Fruit fly (Drosophila melanogaster) whole organism, prepupa: ENCODE measurements around the gene CG42816.

ENCODE experiments used
- CG10631 ChIP-seq: fragments of 200-800 bp; sonication (Bioruptor generic); optimal IDR thresholded peaks from 2 replicates; lab custom pipeline; 2016; ENCODE audit warnings: missing biosample characterization, missing genetic modification characterization
- CG10669 ChIP-seq: fragments of 200-800 bp; sonication (Bioruptor generic); optimal IDR thresholded peaks from 3 replicates; lab custom pipeline; 2018; ENCODE audit warnings: missing biosample characterization, mild to moderate bottlenecking, missing genetic modification characterization, moderate library complexity
- CG11294 ChIP-seq: fragments of 200-800 bp; sonication (Bioruptor generic); IDR thresholded peaks from 2 replicates; pipeline ENCODE4 v1.3.6; 2022; ENCODE audit warnings: missing biosample characterization, missing genetic modification characterization
- CG11762 ChIP-seq: fragments of 200-800 bp; sonication (Bioruptor generic); optimal IDR thresholded peaks from 3 replicates; lab custom pipeline; 2016; ENCODE audit warnings: missing biosample characterization, missing genetic modification characterization; ENCODE audit not compliant: insufficient read depth
- CG11902 ChIP-seq: fragments of 200-800 bp; sonication (Bioruptor generic); optimal IDR thresholded peaks from 3 replicates; lab custom pipeline; 2016; ENCODE audit warnings: missing biosample characterization, missing genetic modification characterization
- CG1621 ChIP-seq: fragments of 200-800 bp; sonication (Bioruptor generic); optimal IDR thresholded peaks from 3 replicates; lab custom pipeline; 2018; ENCODE audit warnings: missing biosample characterization, mild to moderate bottlenecking, missing genetic modification characterization
- CG31627 ChIP-seq: fragments of 200-800 bp; sonication (Bioruptor generic); optimal IDR thresholded peaks from 3 replicates; lab custom pipeline; 2016; ENCODE audit warnings: missing biosample characterization, missing genetic modification characterization
- CG32006 ChIP-seq: fragments of 200-800 bp; sonication (Bioruptor generic); optimal IDR thresholded peaks from 3 replicates; lab custom pipeline; 2017; ENCODE audit warnings: missing biosample characterization, mild to moderate bottlenecking, missing genetic modification characterization
- CG34406 ChIP-seq: fragments of 200-800 bp; sonication (Bioruptor generic); optimal IDR thresholded peaks from 3 replicates; lab custom pipeline; 2016; ENCODE audit warnings: missing biosample characterization, missing genetic modification characterization
- CG3919 ChIP-seq: fragments of 200-800 bp; sonication (Bioruptor generic); optimal IDR thresholded peaks from 3 replicates; lab custom pipeline; 2016; ENCODE audit warnings: missing biosample characterization, missing genetic modification characterization
- CG6163 ChIP-seq: fragments of 200-800 bp; sonication (Bioruptor generic); IDR thresholded peaks from 3 replicates; pipeline ENCODE4 v1.3.6; 2022; ENCODE audit warnings: missing biosample characterization, missing genetic modification characterization
- CG6276 ChIP-seq: fragments of 200-800 bp; sonication (Bioruptor generic); optimal IDR thresholded peaks from 2 replicates; lab custom pipeline; 2017; ENCODE audit warnings: missing biosample characterization, mild to moderate bottlenecking, missing genetic modification characterization
- CG6808 ChIP-seq: fragments of 200-800 bp; sonication (Bioruptor generic); optimal IDR thresholded peaks from 3 replicates; lab custom pipeline; 2017; ENCODE audit warnings: missing biosample characterization, missing genetic modification characterization, mild to moderate bottlenecking, moderate library complexity, missing genetic modification reagents
- CG6854 ChIP-seq: fragments of 200-800 bp; sonication (Bioruptor generic); optimal IDR thresholded peaks from 2 replicates; lab custom pipeline; 2017; ENCODE audit warnings: missing biosample characterization, mild to moderate bottlenecking, missing genetic modification characterization
- CG7368 ChIP-seq: fragments of 200-800 bp; sonication (Bioruptor generic); optimal IDR thresholded peaks from 3 replicates; lab custom pipeline; 2016; ENCODE audit warnings: missing biosample characterization, missing genetic modification characterization
- CG8119 ChIP-seq: fragments of 200-800 bp; sonication (Bioruptor generic); IDR thresholded peaks from 3 replicates; pipeline ENCODE4 v1.3.6; 2022; ENCODE audit warnings: missing biosample characterization, missing genetic modification characterization
- CG8319 ChIP-seq: fragments of 200-800 bp; sonication (Bioruptor generic); optimal IDR thresholded peaks from 3 replicates; lab custom pipeline; 2016; ENCODE audit warnings: missing biosample characterization, missing genetic modification characterization
- CG8632 ChIP-seq: fragments of 200-800 bp; sonication (Bioruptor generic); optimal IDR thresholded peaks from 3 replicates; lab custom pipeline; 2016; ENCODE audit warnings: missing biosample characterization, missing genetic modification characterization
- CG9139 ChIP-seq: fragments of 200-800 bp; sonication (Bioruptor generic); optimal IDR thresholded peaks from 3 replicates; lab custom pipeline; 2017; ENCODE audit warnings: missing biosample characterization, mild to moderate bottlenecking, missing genetic modification characterization
- Eip75B ChIP-seq: fragments of 200-800 bp; sonication (Bioruptor generic); optimal IDR thresholded peaks from 3 replicates; lab custom pipeline; 2016; ENCODE audit warnings: missing biosample characterization, missing genetic modification characterization
- Eip78C ChIP-seq: fragments of 200-800 bp; sonication (Bioruptor generic); peaks from one replicate; lab custom pipeline; 2016; ENCODE audit warnings: missing biosample characterization, missing genetic modification characterization
- Eip93F ChIP-seq: fragments of 200-800 bp; sonication (Bioruptor generic); optimal IDR thresholded peaks from 2 replicates; lab custom pipeline; 2016; ENCODE audit warnings: missing biosample characterization, mild to moderate bottlenecking, missing genetic modification characterization
- Ets21C ChIP-seq: fragments of 200-800 bp; sonication (Bioruptor generic); optimal IDR thresholded peaks from 3 replicates; lab custom pipeline; 2016; ENCODE audit warnings: missing biosample characterization, missing genetic modification characterization
- Ets96B ChIP-seq: fragments of 200-800 bp; optimal IDR thresholded peaks from 2 replicates; lab custom pipeline; 2019; ENCODE audit warnings: missing biosample characterization, mild to moderate bottlenecking, missing genetic modification characterization, moderate library complexity
- Gug ChIP-seq: fragments of 200-800 bp; sonication (Bioruptor generic); IDR thresholded peaks from 2 replicates; pipeline ENCODE4 v1.3.6; 2022; ENCODE audit warnings: missing biosample characterization, missing genetic modification characterization
- Hr38 ChIP-seq: sonication (Bioruptor generic); optimal IDR thresholded peaks from 2 replicates; lab custom pipeline; 2016; ENCODE audit warnings: missing biosample characterization, missing genetic modification characterization
- Hr39 ChIP-seq: fragments of 200-800 bp; sonication (Bioruptor generic); optimal IDR thresholded peaks from 2 replicates; lab custom pipeline; 2016; ENCODE audit warnings: missing biosample characterization, missing genetic modification characterization
- Hr4 ChIP-seq: fragments of 200-800 bp; sonication (Bioruptor generic); optimal IDR thresholded peaks from 3 replicates; lab custom pipeline; 2016; ENCODE audit warnings: missing biosample characterization, missing genetic modification characterization
- Lpt ChIP-seq: fragments of 200-800 bp; sonication (Bioruptor generic); optimal IDR thresholded peaks from 3 replicates; lab custom pipeline; 2016; ENCODE audit warnings: missing biosample characterization, missing genetic modification characterization
- Met ChIP-seq: fragments of 200-800 bp; sonication (Bioruptor generic); optimal IDR thresholded peaks from 3 replicates; lab custom pipeline; 2016; ENCODE audit warnings: missing biosample characterization, missing genetic modification characterization
- OdsH ChIP-seq: fragments of 200-800 bp; sonication (Bioruptor generic); optimal IDR thresholded peaks from 3 replicates; lab custom pipeline; 2016; ENCODE audit warnings: missing biosample characterization, missing genetic modification characterization
- Smox ChIP-seq: fragments of 200-800 bp; sonication (Bioruptor generic); optimal IDR thresholded peaks from 3 replicates; lab custom pipeline; 2016; ENCODE audit warnings: missing biosample characterization, missing genetic modification characterization
- Sox102F ChIP-seq: fragments of 200-800 bp; sonication (Bioruptor generic); optimal IDR thresholded peaks from 2 replicates; lab custom pipeline; 2016; ENCODE audit warnings: missing biosample characterization, mild to moderate bottlenecking, missing genetic modification characterization
- Sox14 ChIP-seq: fragments of 200-800 bp; sonication (Bioruptor generic); optimal IDR thresholded peaks from 3 replicates; lab custom pipeline; 2016; ENCODE audit warnings: missing biosample characterization, missing genetic modification characterization
- Sox15 ChIP-seq: fragments of 200-800 bp; sonication (Bioruptor generic); optimal IDR thresholded peaks from 3 replicates; lab custom pipeline; 2016; ENCODE audit warnings: missing biosample characterization, missing genetic modification characterization
- achi ChIP-seq: fragments of 200-800 bp; sonication (Bioruptor generic); optimal IDR thresholded peaks from 3 replicates; lab custom pipeline; 2016; ENCODE audit warnings: missing biosample characterization, missing genetic modification characterization
- dsx ChIP-seq: fragments of 200-800 bp; optimal IDR thresholded peaks from 3 replicates; lab custom pipeline; 2019; ENCODE audit warnings: missing biosample characterization, mild to moderate bottlenecking, missing genetic modification characterization, moderate library complexity; ENCODE audit not compliant: poor library complexity, severe bottlenecking
- eg ChIP-seq: fragments of 200-800 bp; sonication (Bioruptor generic); IDR thresholded peaks from 3 replicates; pipeline ENCODE4 v1.3.6; 2022; ENCODE audit warnings: missing biosample characterization, missing genetic modification characterization
- fd59A ChIP-seq: fragments of 200-800 bp; sonication (Bioruptor generic); optimal IDR thresholded peaks from 2 replicates; lab custom pipeline; 2017; ENCODE audit warnings: missing biosample characterization, mild to moderate bottlenecking, missing genetic modification characterization, missing genetic modification reagents
- fd85E ChIP-seq: fragments of 200-800 bp; sonication (Bioruptor generic); optimal IDR thresholded peaks from 3 replicates; lab custom pipeline; 2016; ENCODE audit warnings: missing biosample characterization, missing genetic modification characterization
- fkh ChIP-seq: fragments of 200-800 bp; sonication (Bioruptor generic); optimal IDR thresholded peaks from 3 replicates; lab custom pipeline; 2017; ENCODE audit warnings: missing biosample characterization, mild to moderate bottlenecking, missing genetic modification characterization, moderate library complexity
- lz ChIP-seq: fragments of 200-800 bp; sonication (Bioruptor generic); optimal IDR thresholded peaks from 3 replicates; lab custom pipeline; 2016; ENCODE audit warnings: missing biosample characterization, missing genetic modification characterization
- net ChIP-seq: fragments of 200-800 bp; sonication (Bioruptor generic); optimal IDR thresholded peaks from 3 replicates; lab custom pipeline; 2016; ENCODE audit warnings: missing biosample characterization, missing genetic modification characterization
- pdm3 ChIP-seq: fragments of 200-800 bp; sonication (Bioruptor generic); optimal IDR thresholded peaks from 3 replicates; lab custom pipeline; 2016; ENCODE audit warnings: missing biosample characterization, missing genetic modification characterization
- salr ChIP-seq, 2 experiments: fragments of 200-800 bp; sonication (Bioruptor generic); optimal IDR thresholded peaks; 3 replicates each; lab custom pipeline; 2016 to 2018; ENCODE audit warnings: missing biosample characterization in 2 of 2, missing genetic modification characterization in 2 of 2, mild to moderate bottlenecking in 1 of 2
- spab ChIP-seq: fragments of 200-800 bp; sonication (Bioruptor generic); optimal IDR thresholded peaks from 2 replicates; lab custom pipeline; 2017; ENCODE audit warnings: missing biosample characterization, mild to moderate bottlenecking, missing genetic modification characterization, missing genetic modification reagents
- ss ChIP-seq, 2 experiments: fragments of 200-800 bp; sonication (Bioruptor generic); optimal IDR thresholded peaks; 2 replicates in 1 of 2; 3 replicates in 1 of 2; lab custom pipeline; 2017 to 2018; ENCODE audit warnings: mild to moderate bottlenecking in 2 of 2, missing biosample characterization in 2 of 2, missing genetic modification characterization in 2 of 2, moderate library complexity in 1 of 2
- svp ChIP-seq: fragments of 200-800 bp; sonication (Bioruptor generic); peaks from one replicate; lab custom pipeline; 2016; ENCODE audit warnings: missing biosample characterization, missing genetic modification characterization
- topi ChIP-seq: fragments of 200-800 bp; sonication (Bioruptor generic); optimal IDR thresholded peaks from 3 replicates; lab custom pipeline; 2016; ENCODE audit warnings: missing biosample characterization, missing genetic modification characterization
- vri ChIP-seq: fragments of 200-800 bp; sonication (Bioruptor generic); optimal IDR thresholded peaks from 3 replicates; lab custom pipeline; 2016; ENCODE audit warnings: missing biosample characterization, mild to moderate bottlenecking, missing genetic modification characterization

CG42816 gene

dm6 chr3L:17806357-17807025 is 9.1 kb upstream of the CG42816 start, which contains the start of gene CG32187:
TSS of gene CG32187 (minus strand) at chr3L:17806365.
- TF ChIP-seq CG6854 (GFP tag; lab: Kevin White, UChicago), result no peak
- TF ChIP-seq CG6163, result no peak
- TF ChIP-seq, all 60 proteins: peak for 0

dm6 chr3L:17804511-17804910 is 7.1 kb upstream of the CG42816 start, which contains the start of gene ais:
TSS of gene ais (minus strand) at chr3L:17804715.
- TF ChIP-seq spab (GFP tag; lab: Kevin White, UChicago) (no peak), Gug (no peak), CG34406 (GFP tag; lab: Kevin White, UChicago) (peak; percentile 9), salr (GFP tag; optimal IDR thresholded peaks at IDR 0.05; lab: Kevin White, UChicago) (no peak), CG11762 (GFP tag; lab: Kevin White, UChicago) (no peak), CG8119 (GFP tag; lab: Robert Waterston, UW) (no peak), CG11294 (no peak), achi (GFP tag; lab: Kevin White, UChicago) (no peak), CG7368 (GFP tag; lab: Kevin White, UChicago) (no peak), CG6808 (GFP tag; lab: Kevin White, UChicago) (no peak), Eip75B (GFP tag; lab: Kevin White, UChicago) (no peak), CG11902 (GFP tag; lab: Kevin White, UChicago) (no peak), fd59A (GFP tag; lab: Kevin White, UChicago) (no peak), Met (GFP tag; lab: Kevin White, UChicago) (no peak), svp (GFP tag; lab: Kevin White, UChicago) (no peak), lz (peak; percentile 23), pdm3 (no peak), topi (GFP tag; lab: Kevin White, UChicago) (no peak), Ets21C (GFP tag; lab: Kevin White, UChicago) (no peak), CG31627 (GFP tag; lab: Kevin White, UChicago) (peak; percentile 10), Eip93F (no peak), CG10631 (GFP tag; lab: Kevin White, UChicago) (no peak), CG8632 (GFP tag; lab: Kevin White, UChicago) (no peak), eg (GFP tag; lab: Robert Waterston, UW) (no peak), Sox14 (GFP tag; lab: Kevin White, UChicago) (no peak), Smox (GFP tag; lab: Kevin White, UChicago) (no peak), Lpt (GFP tag; lab: Kevin White, UChicago) (no peak), CG10669 (GFP tag; lab: Kevin White, UChicago) (no peak), Hr4 (GFP tag; lab: Kevin White, UChicago) (no peak), CG1621 (tag; lab: Kevin White, UChicago) (no peak), Hr39 (GFP tag; lab: Kevin White, UChicago) (peak; percentile 28), Hr38 (no peak), ss (GFP tag; optimal IDR thresholded peaks at IDR 0.05; lab: Kevin White, UChicago) (no peak), Eip78C (GFP tag; lab: Kevin White, UChicago) (no peak), fd85E (GFP tag; lab: Kevin White, UChicago) (no peak), fkh (GFP tag; lab: Kevin White, UChicago) (no peak), OdsH (GFP tag; lab: Kevin White, UChicago) (peak; percentile 42), CG9139 (GFP tag; lab: Kevin White, UChicago) (no peak), CG6276 (GFP tag; lab: Kevin White, UChicago) (no peak), CG8319 (GFP tag; lab: Kevin White, UChicago) (no peak), net (GFP tag; lab: Kevin White, UChicago) (no peak), CG6854 (GFP tag; lab: Kevin White, UChicago) (no peak), CG32006 (GFP tag; lab: Kevin White, UChicago) (no peak), Sox102F (GFP tag; lab: Kevin White, UChicago) (no peak), vri (GFP tag; lab: Kevin White, UChicago) (no peak), Sox15 (GFP tag; lab: Kevin White, UChicago) (no peak), CG6163 (no peak), Ets96B (no peak), dsx (GFP tag; lab: Kevin White, UChicago) (no peak), CG3919 (GFP tag; lab: Kevin White, UChicago) (no peak)
